Worm (Caenorhabditis elegans) whole organism, early embryonic: ENCODE measurements around the gene C29F3.7.

Source experiments
- B0310.2 ChIP-seq: sonication (generic microtip); optimal IDR thresholded peaks from 2 replicates; lab custom pipeline; 2016; ENCODE audit warnings: mild to moderate bottlenecking, missing genetic modification characterization, missing compliant biosample characterization
- F13C5.2 ChIP-seq: sonication (generic microtip); optimal IDR thresholded peaks from 2 replicates; lab custom pipeline; 2017; ENCODE audit warnings: mild to moderate bottlenecking, missing genetic modification characterization, inconsistent platforms, missing compliant biosample characterization
- aly-1 ChIP-seq: sonication (generic microtip); optimal IDR thresholded peaks from 2 replicates; lab custom pipeline; 2016; ENCODE audit warnings: missing genetic modification characterization, missing compliant biosample characterization
- ama-1 ChIP-seq: fragments of 150-350 bp; optimal IDR thresholded peaks from 2 replicates; lab custom pipeline; 2014
- ceh-13 ChIP-seq: fragments of 200-800 bp; sonication (Bioruptor generic); optimal IDR thresholded peaks from 2 replicates; lab custom pipeline; 2018; ENCODE audit warnings: mild to moderate bottlenecking, missing genetic modification characterization, missing compliant biosample characterization
- ceh-36 ChIP-seq: sonication (generic microtip); optimal IDR thresholded peaks from 2 replicates; lab custom pipeline; 2016; ENCODE audit warnings: missing genetic modification characterization, inconsistent platforms, missing compliant biosample characterization
- ets-7 ChIP-seq: sonication (generic microtip); optimal IDR thresholded peaks from 2 replicates; lab custom pipeline; 2016; ENCODE audit warnings: missing genotype, missing genetic modification characterization, missing compliant biosample characterization
- flt-1 ChIP-seq: fragments of 200-800 bp; sonication (Bioruptor generic); IDR thresholded peaks from 2 replicates; pipeline ENCODE4 v1.3.6; 2022; ENCODE audit warnings: missing genetic modification characterization, missing compliant biosample characterization
- hmbx-1 ChIP-seq: sonication (generic microtip); optimal IDR thresholded peaks from 2 replicates; lab custom pipeline; 2016; ENCODE audit warnings: mild to moderate bottlenecking, missing genetic modification characterization, missing compliant biosample characterization
- hmg-4 ChIP-seq: fragments of 200-800 bp; sonication (Bioruptor generic); optimal IDR thresholded peaks from 2 replicates; lab custom pipeline; 2018; ENCODE audit warnings: mild to moderate bottlenecking, missing genetic modification characterization, missing compliant biosample characterization
- hnd-1 ChIP-seq: sonication (generic microtip); optimal IDR thresholded peaks from 2 replicates; lab custom pipeline; 2016; ENCODE audit warnings: missing genetic modification characterization, missing compliant biosample characterization
- pes-1 ChIP-seq: fragments of 200-800 bp; sonication (Bioruptor generic); IDR thresholded peaks from 2 replicates; pipeline ENCODE4 v1.3.6; 2022; ENCODE audit warnings: missing genetic modification reagents, missing genetic modification characterization, missing compliant biosample characterization
- scrt-1 ChIP-seq: fragments of 200-800 bp; sonication (Bioruptor generic); IDR thresholded peaks from 2 replicates; pipeline ENCODE4 v1.3.6; 2022; ENCODE audit warnings: missing genetic modification characterization, missing compliant biosample characterization
- sea-1 ChIP-seq: fragments of 200-800 bp; sonication (Bioruptor generic); conservative IDR thresholded peaks from 2 replicates; pipeline ENCODE4 v1.3.6; 2022; ENCODE audit warnings: missing genetic modification characterization, missing compliant biosample characterization
- tbx-11 ChIP-seq: fragments of 200-800 bp; sonication (Bioruptor generic); IDR thresholded peaks from 2 replicates; pipeline ENCODE4 v1.3.6; 2022; ENCODE audit warnings: missing genetic modification characterization, missing compliant biosample characterization
- tbx-37 ChIP-seq: fragments of 200-800 bp; sonication (Bioruptor generic); conservative IDR thresholded peaks from 2 replicates; pipeline ENCODE4 v1.3.6; 2022; ENCODE audit warnings: missing genetic modification reagents, missing genetic modification characterization, missing compliant biosample characterization
- tra-4 ChIP-seq: sonication (generic microtip); optimal IDR thresholded peaks from 2 replicates; lab custom pipeline; 2017; ENCODE audit warnings: missing genetic modification characterization, missing compliant biosample characterization

Gene C29F3.7

ce11 chrV:15401856-15402314 is 47.2 kb downstream of the C29F3.7 start, which contains the start of gene fbxa-135:
Gene fbxa-135, plus strand, starts transcription at chrV:15402264.
- no peak for TF ChIP-seq ama-1 (lab: Kevin White, UChicago)
- no peak for TF ChIP-seq scrt-1 (GFP tag; lab: Robert Waterston, UW)
- no peak for TF ChIP-seq F13C5.2 (tag; lab: Kevin White, UChicago)
- no peak for TF ChIP-seq sea-1 (GFP tag; lab: Robert Waterston, UW)
- TF ChIP-seq tbx-11 (GFP tag; lab: Robert Waterston, UW): no peak
- no peak for TF ChIP-seq flt-1 (GFP tag; lab: Robert Waterston, UW)
- no peak for TF ChIP-seq B0310.2 (tag; lab: Kevin White, UChicago)
- TF ChIP-seq tra-4 (tag; lab: Kevin White, UChicago): no peak

- TF ChIP-seq scrt-1 (GFP tag; lab: Robert Waterston, UW): no peak
- TF ChIP-seq tbx-37 (GFP tag; lab: Robert Waterston, UW): no peak
- no peak for TF ChIP-seq ceh-13 (GFP tag; lab: Kevin White, UChicago)
- no peak for TF ChIP-seq hmg-4 (GFP tag; lab: Kevin White, UChicago)
- TF ChIP-seq pes-1 (GFP tag; lab: Robert Waterston, UW): no peak
- TF ChIP-seq sea-1 (GFP tag; lab: Robert Waterston, UW): no peak
- no peak for TF ChIP-seq ama-1 (lab: Kevin White, UChicago)
- TF ChIP-seq aly-1: no peak
- TF ChIP-seq ets-7 (tag; lab: Kevin White, UChicago): no peak
- TF ChIP-seq tra-4 (tag; lab: Kevin White, UChicago): no peak
- TF ChIP-seq tbx-11 (GFP tag; lab: Robert Waterston, UW): no peak
- TF ChIP-seq B0310.2 (tag; lab: Kevin White, UChicago): no peak
- no peak for TF ChIP-seq flt-1 (GFP tag; lab: Robert Waterston, UW)
- no peak for TF ChIP-seq F13C5.2 (tag; lab: Kevin White, UChicago)
- TF ChIP-seq ceh-36 (tag; lab: Kevin White, UChicago): no peak
- TF ChIP-seq hmbx-1 (tag; lab: Kevin White, UChicago): no peak
- no peak for TF ChIP-seq hnd-1 (tag; lab: Kevin White, UChicago)
Measured at ce11 chrV:15404859-15405258, 50.2 kb downstream of the C29F3.7 start, which contains the start of gene srh-258. Gene srh-258, plus strand, starts transcription at chrV:15405159.

- TF ChIP-seq aly-1 (no peak), ceh-36 (tag; lab: Kevin White, UChicago) (no peak), scrt-1 (GFP tag; lab: Robert Waterston, UW) (no peak), hmbx-1 (tag; lab: Kevin White, UChicago) (no peak)
Measured at ce11 chrV:15406928-15407327, 52.2 kb downstream of the C29F3.7 start, which contains the start of gene srh-257. Gene srh-257, plus strand, starts transcription at chrV:15407228.
